Fruit fly (Drosophila melanogaster) whole organism, prepupa: ENCODE data around the gene Sulf1.

Source experiments
- Blimp-1 ChIP-seq: fragments of 200-800 bp; sonication (Bioruptor generic); optimal IDR thresholded peaks from 3 replicates; lab custom pipeline; 2017; ENCODE audit warnings: missing biosample characterization, missing genetic modification characterization, mild to moderate bottlenecking, moderate library complexity, missing genetic modification reagents
- CG10631 ChIP-seq: fragments of 200-800 bp; sonication (Bioruptor generic); optimal IDR thresholded peaks from 2 replicates; lab custom pipeline; 2016; ENCODE audit warnings: missing biosample characterization, missing genetic modification characterization
- CG10669 ChIP-seq: fragments of 200-800 bp; sonication (Bioruptor generic); optimal IDR thresholded peaks from 3 replicates; lab custom pipeline; 2018; ENCODE audit warnings: missing biosample characterization, mild to moderate bottlenecking, missing genetic modification characterization, moderate library complexity
- CG11762 ChIP-seq: fragments of 200-800 bp; sonication (Bioruptor generic); optimal IDR thresholded peaks from 3 replicates; lab custom pipeline; 2016; ENCODE audit warnings: missing biosample characterization, missing genetic modification characterization; ENCODE audit not compliant: insufficient read depth
- CG11902 ChIP-seq: fragments of 200-800 bp; sonication (Bioruptor generic); optimal IDR thresholded peaks from 3 replicates; lab custom pipeline; 2016; ENCODE audit warnings: missing biosample characterization, missing genetic modification characterization
- CG16779 ChIP-seq: fragments of 200-800 bp; sonication (Bioruptor generic); optimal IDR thresholded peaks from 3 replicates; lab custom pipeline; 2017; ENCODE audit warnings: missing biosample characterization, mild to moderate bottlenecking, missing genetic modification characterization
- CG3032 ChIP-seq: fragments of 200-800 bp; optimal IDR thresholded peaks from 2 replicates; lab custom pipeline; 2019; ENCODE audit warnings: missing biosample characterization, mild to moderate bottlenecking, missing genetic modification characterization, moderate library complexity
- CG31627 ChIP-seq: fragments of 200-800 bp; sonication (Bioruptor generic); optimal IDR thresholded peaks from 3 replicates; lab custom pipeline; 2016; ENCODE audit warnings: missing biosample characterization, missing genetic modification characterization
- CG6792 ChIP-seq: fragments of 200-800 bp; sonication (Bioruptor generic); optimal IDR thresholded peaks from 3 replicates; lab custom pipeline; 2016; ENCODE audit warnings: missing biosample characterization, missing genetic modification characterization
- CG6854 ChIP-seq: fragments of 200-800 bp; sonication (Bioruptor generic); optimal IDR thresholded peaks from 2 replicates; lab custom pipeline; 2017; ENCODE audit warnings: missing biosample characterization, mild to moderate bottlenecking, missing genetic modification characterization
- CG7368 ChIP-seq: fragments of 200-800 bp; sonication (Bioruptor generic); optimal IDR thresholded peaks from 3 replicates; lab custom pipeline; 2016; ENCODE audit warnings: missing biosample characterization, missing genetic modification characterization
- CG8119 ChIP-seq: fragments of 200-800 bp; sonication (Bioruptor generic); IDR thresholded peaks from 3 replicates; pipeline ENCODE4 v1.3.6; 2022; ENCODE audit warnings: missing biosample characterization, missing genetic modification characterization
- CG8632 ChIP-seq: fragments of 200-800 bp; sonication (Bioruptor generic); optimal IDR thresholded peaks from 3 replicates; lab custom pipeline; 2016; ENCODE audit warnings: missing biosample characterization, missing genetic modification characterization
- Eip75B ChIP-seq: fragments of 200-800 bp; sonication (Bioruptor generic); optimal IDR thresholded peaks from 3 replicates; lab custom pipeline; 2016; ENCODE audit warnings: missing biosample characterization, missing genetic modification characterization
- Eip93F ChIP-seq: fragments of 200-800 bp; sonication (Bioruptor generic); optimal IDR thresholded peaks from 2 replicates; lab custom pipeline; 2016; ENCODE audit warnings: missing biosample characterization, mild to moderate bottlenecking, missing genetic modification characterization
- Ets21C ChIP-seq: fragments of 200-800 bp; sonication (Bioruptor generic); optimal IDR thresholded peaks from 3 replicates; lab custom pipeline; 2016; ENCODE audit warnings: missing biosample characterization, missing genetic modification characterization
- Ets96B ChIP-seq: fragments of 200-800 bp; optimal IDR thresholded peaks from 2 replicates; lab custom pipeline; 2019; ENCODE audit warnings: missing biosample characterization, mild to moderate bottlenecking, missing genetic modification characterization, moderate library complexity
- Gug ChIP-seq: fragments of 200-800 bp; sonication (Bioruptor generic); IDR thresholded peaks from 2 replicates; pipeline ENCODE4 v1.3.6; 2022; ENCODE audit warnings: missing biosample characterization, missing genetic modification characterization
- Hr38 ChIP-seq: sonication (Bioruptor generic); optimal IDR thresholded peaks from 2 replicates; lab custom pipeline; 2016; ENCODE audit warnings: missing biosample characterization, missing genetic modification characterization
- Lpt ChIP-seq: fragments of 200-800 bp; sonication (Bioruptor generic); optimal IDR thresholded peaks from 3 replicates; lab custom pipeline; 2016; ENCODE audit warnings: missing biosample characterization, missing genetic modification characterization
- OdsH ChIP-seq: fragments of 200-800 bp; sonication (Bioruptor generic); optimal IDR thresholded peaks from 3 replicates; lab custom pipeline; 2016; ENCODE audit warnings: missing biosample characterization, missing genetic modification characterization
- Sox102F ChIP-seq: fragments of 200-800 bp; sonication (Bioruptor generic); optimal IDR thresholded peaks from 2 replicates; lab custom pipeline; 2016; ENCODE audit warnings: missing biosample characterization, mild to moderate bottlenecking, missing genetic modification characterization
- Sox14 ChIP-seq: fragments of 200-800 bp; sonication (Bioruptor generic); optimal IDR thresholded peaks from 3 replicates; lab custom pipeline; 2016; ENCODE audit warnings: missing biosample characterization, missing genetic modification characterization
- Sox15 ChIP-seq: fragments of 200-800 bp; sonication (Bioruptor generic); optimal IDR thresholded peaks from 3 replicates; lab custom pipeline; 2016; ENCODE audit warnings: missing biosample characterization, missing genetic modification characterization
- achi ChIP-seq: fragments of 200-800 bp; sonication (Bioruptor generic); optimal IDR thresholded peaks from 3 replicates; lab custom pipeline; 2016; ENCODE audit warnings: missing biosample characterization, missing genetic modification characterization
- dsx ChIP-seq: fragments of 200-800 bp; optimal IDR thresholded peaks from 3 replicates; lab custom pipeline; 2019; ENCODE audit warnings: missing biosample characterization, mild to moderate bottlenecking, missing genetic modification characterization, moderate library complexity; ENCODE audit not compliant: poor library complexity, severe bottlenecking
- fkh ChIP-seq: fragments of 200-800 bp; sonication (Bioruptor generic); optimal IDR thresholded peaks from 3 replicates; lab custom pipeline; 2017; ENCODE audit warnings: missing biosample characterization, mild to moderate bottlenecking, missing genetic modification characterization, moderate library complexity
- lz ChIP-seq: fragments of 200-800 bp; sonication (Bioruptor generic); optimal IDR thresholded peaks from 3 replicates; lab custom pipeline; 2016; ENCODE audit warnings: missing biosample characterization, missing genetic modification characterization
- pdm3 ChIP-seq: fragments of 200-800 bp; sonication (Bioruptor generic); optimal IDR thresholded peaks from 3 replicates; lab custom pipeline; 2016; ENCODE audit warnings: missing biosample characterization, missing genetic modification characterization
- spab ChIP-seq: fragments of 200-800 bp; sonication (Bioruptor generic); optimal IDR thresholded peaks from 2 replicates; lab custom pipeline; 2017; ENCODE audit warnings: missing biosample characterization, mild to moderate bottlenecking, missing genetic modification characterization, missing genetic modification reagents
- ss ChIP-seq, 2 experiments: fragments of 200-800 bp; sonication (Bioruptor generic); optimal IDR thresholded peaks; 2 replicates in 1 of 2; 3 replicates in 1 of 2; lab custom pipeline; 2017 to 2018; ENCODE audit warnings: mild to moderate bottlenecking in 2 of 2, missing biosample characterization in 2 of 2, missing genetic modification characterization in 2 of 2, moderate library complexity in 1 of 2
- svp ChIP-seq: fragments of 200-800 bp; sonication (Bioruptor generic); peaks from one replicate; lab custom pipeline; 2016; ENCODE audit warnings: missing biosample characterization, missing genetic modification characterization
- topi ChIP-seq: fragments of 200-800 bp; sonication (Bioruptor generic); optimal IDR thresholded peaks from 3 replicates; lab custom pipeline; 2016; ENCODE audit warnings: missing biosample characterization, missing genetic modification characterization
- vri ChIP-seq: fragments of 200-800 bp; sonication (Bioruptor generic); optimal IDR thresholded peaks from 3 replicates; lab custom pipeline; 2016; ENCODE audit warnings: missing biosample characterization, mild to moderate bottlenecking, missing genetic modification characterization

Sulf1 gene

DNA sequence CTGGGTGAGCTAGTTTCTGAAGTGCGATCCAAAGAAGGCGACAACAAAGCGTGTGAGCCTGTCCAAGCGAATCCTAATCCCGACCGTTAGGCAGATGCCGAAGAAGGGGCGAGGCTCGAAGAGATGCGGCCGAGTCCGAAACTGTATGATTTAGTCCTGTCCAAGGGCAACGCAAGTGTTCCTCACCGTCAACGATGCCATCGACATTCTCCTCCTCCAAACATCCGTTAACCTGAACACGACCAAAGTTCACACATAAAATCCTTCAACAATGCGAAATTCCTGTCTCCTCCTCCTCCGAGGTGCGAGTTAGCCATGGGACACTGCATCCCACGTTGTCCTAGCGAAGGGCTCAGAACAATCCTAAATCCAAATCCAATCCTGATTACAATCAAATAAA lies at the start of gene Sulf1:
Sulf1 (minus strand) TSS at position 101 of the 400 bp plus-strand sequence.
- TF ChIP-seq spab (GFP tag; lab: Kevin White, UChicago) (no peak), achi (GFP tag; lab: Kevin White, UChicago) (no peak), CG10669 (GFP tag; lab: Kevin White, UChicago) (no peak), fkh (GFP tag; lab: Kevin White, UChicago) (no peak), CG6854 (GFP tag; lab: Kevin White, UChicago) (no peak), CG3032 (no peak), Sox102F (GFP tag; lab: Kevin White, UChicago) (no peak), Eip93F (GFP tag; lab: Kevin White, UChicago) (no peak), CG7368 (no peak)

- TF ChIP-seq Ets21C = no peak
- TF ChIP-seq CG8632 = no peak
- TF ChIP-seq, all 60 proteins: peak for 0
Measured at dm6 chr3R:16389117-16389516, 49.7 kb upstream of the Sulf1 start.

- TF ChIP-seq Eip75B (GFP tag; lab: Kevin White, UChicago) (no peak), dsx (GFP tag; lab: Kevin White, UChicago) (peak; percentile 17), CG10631 (GFP tag; lab: Kevin White, UChicago) (no peak), OdsH (no peak), CG3032 (no peak), CG16779 (tag; lab: Kevin White, UChicago) (no peak), Hr38 (GFP tag; lab: Kevin White, UChicago) (no peak), ss (GFP tag; optimal IDR thresholded peaks at IDR 0.05; lab: Kevin White, UChicago) (peak; percentile 17 to 94), Sox15 (no peak)
Measured at dm6 chr3R:16387039-16387438, 47.7 kb upstream of the Sulf1 start.

- TF ChIP-seq vri (GFP tag; lab: Kevin White, UChicago) = no peak
- no peak for TF ChIP-seq CG7368
- no peak for TF ChIP-seq CG11762 (GFP tag; lab: Kevin White, UChicago)
- no peak for TF ChIP-seq CG3032
- no peak for TF ChIP-seq CG31627
- TF ChIP-seq CG6792 (GFP tag; lab: Kevin White, UChicago) = no peak
- TF ChIP-seq CG8119 (GFP tag; lab: Robert Waterston, UW) = no peak
- TF ChIP-seq Lpt (GFP tag; lab: Kevin White, UChicago) = no peak
- TF ChIP-seq OdsH = no peak
- TF ChIP-seq ss (GFP tag; optimal IDR thresholded peaks at IDR 0.05; lab: Kevin White, UChicago) = no peak
- TF ChIP-seq topi (GFP tag; lab: Kevin White, UChicago) = no peak
- no peak for TF ChIP-seq Ets21C
- TF ChIP-seq Blimp-1 (GFP tag; lab: Kevin White, UChicago) = no peak
- TF ChIP-seq Sox14 = no peak
- TF ChIP-seq lz (GFP tag; lab: Kevin White, UChicago) = no peak
- TF ChIP-seq CG6854 (GFP tag; lab: Kevin White, UChicago) = no peak
- TF ChIP-seq Hr38 (GFP tag; lab: Kevin White, UChicago) = no peak
- no peak for TF ChIP-seq CG8632
- no peak for TF ChIP-seq CG10631 (GFP tag; lab: Kevin White, UChicago)
Measured at dm6 chr3R:16385586-16385985, 46.2 kb upstream of the Sulf1 start.

DNA sequence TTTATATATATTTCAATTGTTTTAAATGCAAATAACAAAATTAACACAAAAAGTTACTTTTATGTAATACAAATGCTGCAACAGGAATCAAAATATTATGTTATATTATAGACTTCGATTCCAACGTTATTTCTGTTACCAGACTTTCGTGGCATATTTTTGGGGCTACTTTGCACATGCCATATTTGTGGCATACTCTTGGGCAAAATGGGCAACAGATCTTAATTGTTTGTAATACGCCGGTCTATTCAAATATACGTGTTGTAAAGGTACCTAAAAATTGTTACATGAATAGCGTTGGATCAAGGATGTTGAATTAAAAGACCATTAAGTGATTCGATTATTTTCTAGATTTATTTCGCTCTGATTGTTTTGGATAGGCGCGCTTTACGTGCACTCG lies 34.7 kb upstream of the Sulf1 start:
- TF ChIP-seq pdm3 (GFP tag; lab: Kevin White, UChicago) (no peak), svp (GFP tag; lab: Kevin White, UChicago) (peak; percentile 26)
- TF ChIP-seq, all 60 proteins: peak for 1

dm6 chr3R:16370433-16370832 lies 31.1 kb upstream of the Sulf1 start, which contains the start of gene CG10317:
Gene CG10317, minus strand, starts transcription at chr3R:16370533.
- TF ChIP-seq Ets96B (no peak), Blimp-1 (GFP tag; lab: Kevin White, UChicago) (no peak), CG11902 (no peak), Gug (GFP tag; lab: Robert Waterston, UW) (no peak)
